Fruit fly (Drosophila melanogaster) whole organism, embryonic: ENCODE results near the gene CG43291.
A peak's percentile ranks its signal among the peaks of the same experiment; 100 is the strongest.

ENCODE experiments used
- ATbp ChIP-seq: fragments of 200-800 bp; sonication (Bioruptor generic); optimal IDR thresholded peaks from 2 replicates; lab custom pipeline; 2017; ENCODE audit warnings: missing biosample characterization, mild to moderate bottlenecking, missing genetic modification characterization, missing genetic modification reagents
- BEAF-32 ChIP-seq: fragments of 200-800 bp; sonication (Bioruptor generic); optimal IDR thresholded peaks from 3 replicates; lab custom pipeline; 2017; ENCODE audit warnings: missing biosample characterization, missing genetic modification characterization, mild to moderate bottlenecking, moderate library complexity, missing genetic modification reagents
- CG11504 ChIP-seq: fragments of 200-800 bp; sonication (Bioruptor generic); optimal IDR thresholded peaks from 3 replicates; lab custom pipeline; 2019; ENCODE audit warnings: missing biosample characterization, mild to moderate bottlenecking, missing genetic modification characterization, moderate library complexity
- CG12104 ChIP-seq: fragments of 200-800 bp; sonication (Bioruptor generic); optimal IDR thresholded peaks from 3 replicates; lab custom pipeline; 2016; ENCODE audit warnings: missing biosample characterization, missing genetic modification characterization
- CG12391 ChIP-seq: fragments of 200-800 bp; sonication (Bioruptor generic); optimal IDR thresholded peaks from 3 replicates; lab custom pipeline; 2018; ENCODE audit warnings: missing biosample characterization, mild to moderate bottlenecking, missing genetic modification characterization, moderate library complexity
- CG14014 ChIP-seq: fragments of 200-800 bp; sonication (Bioruptor generic); IDR thresholded peaks from 2 replicates; pipeline ENCODE4 v1.3.6; 2022; ENCODE audit warnings: missing biosample characterization, missing genetic modification characterization
- CG17802 ChIP-seq: fragments of 200-800 bp; sonication (Bioruptor generic); optimal IDR thresholded peaks from 2 replicates; lab custom pipeline; 2018; ENCODE audit warnings: missing biosample characterization, mild to moderate bottlenecking, missing genetic modification characterization, moderate library complexity
- CG18599 ChIP-seq: fragments of 200-800 bp; sonication (Bioruptor generic); optimal IDR thresholded peaks from 3 replicates; lab custom pipeline; 2017; ENCODE audit warnings: missing biosample characterization, missing genetic modification characterization, mild to moderate bottlenecking, moderate library complexity, missing genetic modification reagents
- CG2889 ChIP-seq: fragments of 200-800 bp; sonication (Bioruptor generic); IDR thresholded peaks from 3 replicates; pipeline ENCODE4 v1.3.6; 2022; ENCODE audit warnings: missing biosample characterization, missing genetic modification characterization
- CG3163 ChIP-seq: fragments of 200-800 bp; sonication (Bioruptor generic); optimal IDR thresholded peaks from 3 replicates; lab custom pipeline; 2016; ENCODE audit warnings: missing biosample characterization, missing genetic modification characterization
- CG3995 ChIP-seq: fragments of 200-800 bp; sonication (Bioruptor generic); optimal IDR thresholded peaks from 3 replicates; lab custom pipeline; 2016; ENCODE audit warnings: missing biosample characterization, missing genetic modification characterization
- CG42726 ChIP-seq: fragments of 200-800 bp; sonication (Bioruptor generic); IDR thresholded peaks from 2 replicates; pipeline ENCODE4 v1.3.6; 2022; ENCODE audit warnings: missing biosample characterization, missing genetic modification characterization; ENCODE audit not compliant: partially characterized antibody
- CG6854 ChIP-seq: fragments of 200-800 bp; sonication (Bioruptor generic); optimal IDR thresholded peaks from 3 replicates; lab custom pipeline; 2017; ENCODE audit warnings: missing biosample characterization, mild to moderate bottlenecking, missing genetic modification characterization
- CG7745 ChIP-seq: fragments of 200-800 bp; sonication (Bioruptor generic); optimal IDR thresholded peaks from 2 replicates; lab custom pipeline; 2018; ENCODE audit warnings: missing biosample characterization, mild to moderate bottlenecking, missing genetic modification characterization, moderate library complexity
- CG7839 ChIP-seq: fragments of 200-800 bp; sonication (Bioruptor generic); optimal IDR thresholded peaks from 3 replicates; lab custom pipeline; 2018; ENCODE audit warnings: missing biosample characterization, mild to moderate bottlenecking, missing genetic modification characterization, moderate library complexity
- CG8290 ChIP-seq, 3 experiments: fragments of 200-800 bp; sonication (Bioruptor generic); optimal IDR thresholded peaks; 2 replicates each; lab custom pipeline; 2016 to 2019; ENCODE audit warnings: missing biosample characterization in 3 of 3, missing genetic modification characterization in 3 of 3, mild to moderate bottlenecking in 2 of 3, moderate library complexity in 1 of 3
- CG9932 ChIP-seq: fragments of 200-800 bp; sonication (Bioruptor generic); IDR thresholded peaks from 2 replicates; pipeline ENCODE4 v1.3.6; 2022; ENCODE audit warnings: missing biosample characterization, missing genetic modification characterization
- Doc2 ChIP-seq: fragments of 200-800 bp; sonication (Bioruptor generic); IDR thresholded peaks from 2 replicates; pipeline ENCODE4 v1.3.6; 2022; ENCODE audit warnings: missing biosample characterization, missing genetic modification characterization
- Drgx ChIP-seq: fragments of 200-800 bp; sonication (Bioruptor generic); IDR thresholded peaks from 2 replicates; pipeline ENCODE4 v1.3.6; 2022; ENCODE audit warnings: missing biosample characterization, missing genetic modification characterization
- ERR ChIP-seq: fragments of 200-800 bp; sonication (Bioruptor generic); optimal IDR thresholded peaks from 2 replicates; lab custom pipeline; 2016; ENCODE audit warnings: missing biosample characterization, missing genetic modification characterization
- Fer2 ChIP-seq: fragments of 200-800 bp; sonication (Bioruptor generic); optimal IDR thresholded peaks from 2 replicates; lab custom pipeline; 2018; ENCODE audit warnings: missing biosample characterization, mild to moderate bottlenecking, missing genetic modification characterization, moderate library complexity
- Fer3 ChIP-seq: fragments of 200-800 bp; sonication (Bioruptor generic); optimal IDR thresholded peaks from 2 replicates; lab custom pipeline; 2018; ENCODE audit warnings: missing biosample characterization, mild to moderate bottlenecking, missing genetic modification characterization, moderate library complexity
- H2.0 ChIP-seq: fragments of 200-800 bp; sonication (Bioruptor generic); IDR thresholded peaks from 2 replicates; pipeline ENCODE4 v1.3.6; 2022; ENCODE audit warnings: missing biosample characterization, missing genetic modification characterization
- Jarid2 ChIP-seq: fragments of 200-800 bp; sonication (Bioruptor generic); optimal IDR thresholded peaks from 3 replicates; lab custom pipeline; 2017; ENCODE audit warnings: mild to moderate bottlenecking, missing biosample characterization, missing genetic modification reagents, missing genetic modification characterization
- Max ChIP-seq: fragments of 200-800 bp; sonication (Bioruptor generic); optimal IDR thresholded peaks from 2 replicates; lab custom pipeline; 2016; ENCODE audit warnings: missing biosample characterization, mild to moderate bottlenecking, missing genetic modification characterization
- NK7.1 ChIP-seq: fragments of 200-800 bp; sonication (Bioruptor generic); optimal IDR thresholded peaks from 3 replicates; lab custom pipeline; 2016; ENCODE audit warnings: missing biosample characterization, missing genetic modification characterization
- Trl ChIP-seq, 3 experiments: fragments of >200 bp in 2 of 3; fragments of 200-800 bp in 1 of 3; sonication (Bioruptor generic) in 1 of 3; optimal IDR thresholded peaks; 2 replicates in 1 of 3; 3 replicates in 2 of 3; lab custom pipeline; 2016 to 2017; ENCODE audit warnings: missing biosample characterization in 1 of 3, missing genetic modification characterization in 1 of 3
- Usf ChIP-seq: fragments of 200-800 bp; sonication (Bioruptor generic); optimal IDR thresholded peaks from 2 replicates; lab custom pipeline; 2017; ENCODE audit warnings: missing genotype, missing biosample characterization, missing genetic modification characterization
- bowl ChIP-seq: fragments of 200-800 bp; sonication (Bioruptor generic); IDR thresholded peaks from 2 replicates; pipeline ENCODE4 v1.3.6; 2022; ENCODE audit warnings: missing biosample characterization, missing genetic modification characterization
- br ChIP-seq: fragments of >200 bp; optimal IDR thresholded peaks from 2 replicates; lab custom pipeline; 2017
- ci ChIP-seq: fragments of 200-800 bp; sonication (Bioruptor generic); IDR thresholded peaks from 3 replicates; pipeline ENCODE4 v1.3.6; 2022; ENCODE audit warnings: missing biosample characterization, missing genetic modification characterization
- disco-r ChIP-seq: fragments of 200-800 bp; sonication (Bioruptor generic); optimal IDR thresholded peaks from 2 replicates; lab custom pipeline; 2016; ENCODE audit warnings: missing biosample characterization, missing genetic modification characterization
- fu2 ChIP-seq: fragments of 200-800 bp; sonication (Bioruptor generic); optimal IDR thresholded peaks from 2 replicates; lab custom pipeline; 2016; ENCODE audit warnings: missing biosample characterization, missing genetic modification characterization
- knrl ChIP-seq: fragments of 200-800 bp; sonication (Bioruptor generic); IDR thresholded peaks from 3 replicates; pipeline ENCODE4 v1.3.6; 2022; ENCODE audit warnings: missing biosample characterization, missing genetic modification characterization; ENCODE audit not compliant: partially characterized antibody
- lab ChIP-seq: fragments of 200-800 bp; sonication (Bioruptor generic); optimal IDR thresholded peaks from 3 replicates; lab custom pipeline; 2017; ENCODE audit warnings: missing biosample characterization, missing genetic modification characterization, mild to moderate bottlenecking, moderate library complexity, missing genetic modification reagents
- lmd ChIP-seq: fragments of 200-800 bp; sonication (Bioruptor generic); IDR thresholded peaks from 2 replicates; pipeline ENCODE4 v1.3.6; 2022; ENCODE audit warnings: missing biosample characterization, missing genetic modification characterization
- mirr ChIP-seq: fragments of 200-800 bp; sonication (Bioruptor generic); optimal IDR thresholded peaks from 3 replicates; lab custom pipeline; 2018; ENCODE audit warnings: missing biosample characterization, mild to moderate bottlenecking, missing genetic modification characterization
- nau ChIP-seq: fragments of 200-800 bp; sonication (Bioruptor generic); optimal IDR thresholded peaks from 3 replicates; lab custom pipeline; 2017; ENCODE audit warnings: missing biosample characterization, mild to moderate bottlenecking, missing genetic modification characterization, missing genetic modification reagents
- pita ChIP-seq: fragments of 200-800 bp; sonication (Bioruptor generic); optimal IDR thresholded peaks from 2 replicates; lab custom pipeline; 2017; ENCODE audit warnings: missing biosample characterization, mild to moderate bottlenecking, missing genetic modification characterization
- ro ChIP-seq: fragments of 200-800 bp; sonication (Bioruptor generic); IDR thresholded peaks from 2 replicates; pipeline ENCODE4 v1.3.6; 2022; ENCODE audit warnings: missing biosample characterization, missing genetic modification characterization
- row ChIP-seq: fragments of 200-800 bp; sonication (Bioruptor generic); IDR thresholded peaks from 3 replicates; pipeline ENCODE4 v1.3.6; 2022; ENCODE audit warnings: missing biosample characterization, missing genetic modification characterization
- sd ChIP-seq: fragments of 200-800 bp; sonication (Bioruptor generic); optimal IDR thresholded peaks from 3 replicates; lab custom pipeline; 2018; ENCODE audit warnings: missing biosample characterization, mild to moderate bottlenecking, missing genetic modification characterization, moderate library complexity
- sens ChIP-seq: fragments of 200-800 bp; sonication (Bioruptor generic); peaks from one replicate; lab custom pipeline; 2016; ENCODE audit warnings: missing biosample characterization, missing genetic modification characterization
- vvl ChIP-seq: fragments of 200-800 bp; sonication (Bioruptor generic); IDR thresholded peaks from 2 replicates; pipeline ENCODE4 v1.3.6; 2022; ENCODE audit warnings: missing biosample characterization, missing genetic modification characterization
- wek ChIP-seq: fragments of 200-800 bp; sonication (Bioruptor generic); optimal IDR thresholded peaks from 3 replicates; lab custom pipeline; 2018; ENCODE audit warnings: missing biosample characterization, mild to moderate bottlenecking, missing genetic modification characterization, moderate library complexity
- zfh1 ChIP-seq: fragments of 200-800 bp; sonication (Bioruptor generic); IDR thresholded peaks from 3 replicates; pipeline ENCODE4 v1.3.6; 2022; ENCODE audit warnings: missing biosample characterization, missing genetic modification characterization

The CG43291 gene

DNA sequence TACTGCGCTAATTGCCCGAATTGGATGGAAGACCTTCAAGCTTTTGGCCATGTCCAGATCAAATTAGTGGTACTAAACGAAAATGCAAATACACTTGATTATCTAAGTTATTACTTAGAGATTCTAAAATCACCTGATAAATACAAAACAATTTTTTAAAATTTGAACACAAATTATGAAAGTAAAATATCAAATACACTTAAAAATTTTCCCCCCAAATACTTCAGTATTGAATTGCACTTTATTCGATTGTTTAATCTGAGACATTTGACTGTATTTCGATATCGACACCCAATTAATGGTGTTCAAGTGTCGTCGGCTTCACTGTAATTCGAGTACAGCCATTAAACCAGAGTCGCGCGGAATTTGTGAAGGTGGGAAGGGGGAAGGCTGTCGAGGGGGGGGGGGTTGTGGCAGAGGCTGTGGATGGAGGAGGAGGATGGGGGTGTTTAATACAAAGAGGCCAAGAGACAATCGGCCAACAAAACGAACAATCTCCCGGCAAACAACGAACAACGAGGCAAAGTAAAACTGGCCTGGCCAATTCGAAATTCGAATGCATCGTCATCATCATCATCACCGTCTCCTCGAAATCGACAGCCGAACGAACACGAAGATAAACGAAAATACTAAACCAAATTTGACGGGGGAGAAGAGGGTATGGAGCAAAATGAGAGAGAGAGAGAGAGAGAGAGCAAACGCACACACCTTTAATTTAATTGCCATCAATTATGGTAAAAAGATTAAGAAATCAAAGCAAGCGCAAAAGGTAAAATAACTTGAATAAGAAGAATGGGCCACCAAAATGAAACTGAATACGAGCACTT lies 38.0 kb upstream of the CG43291 start (continued):
- no peak for TF ChIP-seq CG12104 (GFP tag; lab: Kevin White, UChicago)
- peak; percentile 36 for TF ChIP-seq vvl (GFP tag; lab: Robert Waterston, UW)
- TF ChIP-seq Max, result no peak
- no peak for TF ChIP-seq disco-r (GFP tag; lab: Kevin White, UChicago)
- peak; percentile 24 for TF ChIP-seq CG7745 (tag; lab: Kevin White, UChicago)
- no peak for TF ChIP-seq bowl (GFP tag; lab: Robert Waterston, UW)
- no peak for TF ChIP-seq CG14014 (GFP tag; lab: Robert Waterston, UW)
- TF ChIP-seq fu2, result no peak
- no peak for TF ChIP-seq knrl (GFP tag; lab: Robert Waterston, UW)
- no peak for TF ChIP-seq ERR
- TF ChIP-seq sd, result peak; percentile 85
- TF ChIP-seq Jarid2, result no peak
- no peak for TF ChIP-seq CG42726 (GFP tag; lab: Robert Waterston, UW)
- TF ChIP-seq Usf (GFP tag; lab: Kevin White, UChicago), result no peak
- no peak for TF ChIP-seq CG11504 (tag; lab: Kevin White, UChicago)
- peak; percentile 44; the same call in 1 of the 3 replicates for TF ChIP-seq ci (GFP tag; lab: Robert Waterston, UW)
- TF ChIP-seq zfh1 (GFP tag; lab: Robert Waterston, UW), result no peak
- TF ChIP-seq Trl (optimal IDR thresholded peaks at IDR 0.05; lab: Kevin White, UChicago), result peak; percentile 63 to 83
- TF ChIP-seq Trl (GFP tag; optimal IDR thresholded peaks at IDR 0.05; lab: Kevin White, UChicago), result no peak
- TF ChIP-seq mirr (GFP tag; lab: Kevin White, UChicago), result peak; percentile 22
- no peak for TF ChIP-seq pita
- no peak for TF ChIP-seq CG8290 (GFP tag; optimal IDR thresholded peaks at IDR 0.05; lab: Kevin White, UChicago)
- TF ChIP-seq CG8290 (tag; optimal IDR thresholded peaks at IDR 0.05; lab: Kevin White, UChicago), result peak in 1 of 2 experiments; percentile 9
- TF ChIP-seq CG18599 (GFP tag; lab: Kevin White, UChicago), result no peak
- TF ChIP-seq Fer2 (tag; lab: Kevin White, UChicago), result no peak
- no peak for TF ChIP-seq CG6854 (GFP tag; lab: Kevin White, UChicago)
- peak; percentile 16 for TF ChIP-seq lab (GFP tag; lab: Kevin White, UChicago)
- TF ChIP-seq ro (GFP tag; lab: Robert Waterston, UW), result no peak
- no peak for TF ChIP-seq CG2889
- peak; percentile 10; the same call in 1 of the 3 replicates for TF ChIP-seq row

DNA sequence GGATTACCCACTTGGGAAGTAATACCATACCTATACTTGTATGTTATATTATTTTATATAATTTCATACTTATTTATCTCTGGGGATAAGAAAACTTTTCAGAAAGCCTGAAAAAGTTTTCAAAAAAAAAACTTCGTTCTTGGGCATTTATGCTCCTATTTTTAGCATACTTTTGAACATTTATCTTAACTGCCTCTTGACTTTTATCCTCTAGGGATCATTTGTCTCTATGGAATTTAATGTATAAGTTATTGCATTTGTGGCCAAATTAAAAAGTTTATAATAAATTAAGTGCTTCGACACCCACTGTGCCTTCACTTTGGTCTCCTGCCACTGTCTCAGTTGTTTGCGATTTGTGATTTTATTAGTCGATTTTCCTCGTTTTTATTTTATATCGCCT lies 35.8 kb upstream of the CG43291 start:
- TF ChIP-seq Drgx (GFP tag; lab: Robert Waterston, UW), result peak; percentile 50
- peak; percentile 33 for TF ChIP-seq sens (GFP tag; lab: Kevin White, UChicago)
- TF ChIP-seq lmd (GFP tag; lab: Robert Waterston, UW), result no peak
- TF ChIP-seq br, result no peak

DNA sequence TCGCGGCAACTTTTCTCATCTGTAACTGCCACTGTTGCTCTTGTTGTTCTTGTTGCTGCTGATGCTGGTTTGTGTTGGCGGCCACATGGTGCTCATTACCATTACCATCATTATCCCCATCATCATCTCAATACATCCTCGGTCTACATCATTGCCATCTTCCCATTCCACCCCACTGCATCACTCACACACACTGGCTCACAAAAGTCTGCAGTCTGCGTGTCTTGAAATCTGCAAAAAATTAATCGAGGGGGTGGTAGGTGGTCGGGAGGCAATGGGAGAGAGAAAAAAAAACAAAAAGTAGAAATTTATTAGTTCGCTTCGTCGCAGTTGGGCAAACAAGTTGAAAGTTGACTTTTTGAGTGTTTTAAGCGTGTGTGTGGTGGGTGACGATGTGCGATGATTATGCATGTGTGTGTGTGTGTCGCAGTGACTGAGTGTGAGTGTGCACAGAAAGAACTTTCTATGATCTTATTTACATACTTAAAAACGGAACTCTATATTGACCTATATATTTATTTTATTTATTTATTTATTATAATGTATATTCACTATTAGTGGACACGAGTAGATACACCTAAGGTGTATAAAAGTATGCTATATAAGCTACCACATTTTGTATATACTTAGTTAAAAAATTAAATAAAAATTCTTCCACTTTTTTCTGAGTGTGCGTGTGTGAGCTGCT lies 35.0 kb upstream of the CG43291 start:
- no peak for TF ChIP-seq CG3995 (GFP tag; lab: Kevin White, UChicago)
- TF ChIP-seq NK7.1 (GFP tag; lab: Kevin White, UChicago), result no peak
- TF ChIP-seq Drgx (GFP tag; lab: Robert Waterston, UW), result 0 out of 2 replicates have a peak, but pooled peaks have one; percentile 41
- no peak for TF ChIP-seq wek (GFP tag; lab: Kevin White, UChicago)
- TF ChIP-seq CG9932 (GFP tag; lab: Robert Waterston, UW), result no peak
- no peak for TF ChIP-seq CG17802 (tag; lab: Kevin White, UChicago)
- TF ChIP-seq Fer3 (tag; lab: Kevin White, UChicago), result no peak
- TF ChIP-seq CG12391 (tag; lab: Kevin White, UChicago), result peak; percentile 11
- no peak for TF ChIP-seq nau (GFP tag; lab: Kevin White, UChicago)
- TF ChIP-seq BEAF-32 (GFP tag; lab: Kevin White, UChicago), result no peak
- TF ChIP-seq ATbp (GFP tag; lab: Kevin White, UChicago), result peak; percentile 35
- no peak for TF ChIP-seq Doc2
- TF ChIP-seq vvl (GFP tag; lab: Robert Waterston, UW), result peak; percentile 46; the same call in 1 of the 2 replicates
- no peak for TF ChIP-seq H2.0 (GFP tag; lab: Robert Waterston, UW)
- peak; percentile 60 for TF ChIP-seq CG7839 (tag; lab: Kevin White, UChicago)
- TF ChIP-seq CG3163 (GFP tag; lab: Kevin White, UChicago), result no peak
